Worm (Caenorhabditis elegans): ENCODE data around the gene spsb-2.

ce11 chrII:15204069-15204850 is 25.9 kb upstream of the spsb-2 start:
- TF ChIP-seq R02D3.7 (tag; optimal IDR thresholded peaks at IDR 0.05), result no peak
- TF ChIP-seq jun-1 (tag; optimal IDR thresholded peaks at IDR 0.05), result no peak
- no peak for TF ChIP-seq fos-1 (tag; optimal IDR thresholded peaks at IDR 0.05)
- TF ChIP-seq lin-15B (tag; optimal IDR thresholded peaks at IDR 0.05), result no peak
- no peak for TF ChIP-seq pha-4 (tag; optimal IDR thresholded peaks at IDR 0.05)
- no peak for TF ChIP-seq zag-1 (tag; optimal IDR thresholded peaks at IDR 0.05)
- TF ChIP-seq unc-62 (GFP tag; optimal IDR thresholded peaks at IDR 0.05), result no peak
- TF ChIP-seq ztf-11 (tag; optimal IDR thresholded peaks at IDR 0.05), result no peak
- TF ChIP-seq elt-2 (tag; optimal IDR thresholded peaks at IDR 0.05), result no peak

Measured in whole organism, L3 larva.